Worm (Caenorhabditis elegans): ENCODE results near the gene T01B7.13.
A peak's percentile ranks its signal among the peaks of the same experiment; 100 is the strongest.

Gene T01B7.13

ce11 chrII:8744555-8745448 is 29.6 kb downstream of the T01B7.13 start (continued):
- no peak for TF ChIP-seq nhr-11 (tag; optimal IDR thresholded peaks at IDR 0.05)
- TF ChIP-seq ceh-8 (GFP tag; optimal IDR thresholded peaks at IDR 0.05) = no peak
- TF ChIP-seq irx-1 (tag; optimal IDR thresholded peaks at IDR 0.05) = no peak
- no peak for TF ChIP-seq jun-1 (tag; optimal IDR thresholded peaks at IDR 0.05)
- TF ChIP-seq sptf-1 (tag; optimal IDR thresholded peaks at IDR 0.05) = no peak
- no peak for TF ChIP-seq nhr-76 (tag; optimal IDR thresholded peaks at IDR 0.05)
- TF ChIP-seq nhr-19 (GFP tag; conservative IDR thresholded peaks at IDR 0.05) = peak; percentile 90
- no peak for TF ChIP-seq efl-1 (optimal IDR thresholded peaks at IDR 0.05)
- TF ChIP-seq efl-1 (GFP tag; optimal IDR thresholded peaks at IDR 0.05 in 1 of 2) = peak in 1 of 2 experiments; percentile 91
- no peak for TF ChIP-seq unc-86 (tag; optimal IDR thresholded peaks at IDR 0.05)
- TF ChIP-seq nhr-47 (tag; optimal IDR thresholded peaks at IDR 0.05) = peak; percentile 24
- TF ChIP-seq mdl-1 (tag; optimal IDR thresholded peaks at IDR 0.05) = peak in 1 of 2 experiments; percentile 57
- no peak for TF ChIP-seq nhr-84 (tag; optimal IDR thresholded peaks at IDR 0.05)
- no peak for TF ChIP-seq hlh-4 (tag; optimal IDR thresholded peaks at IDR 0.05)
- TF ChIP-seq lin-39 (tag; optimal IDR thresholded peaks at IDR 0.05) = no peak
- no peak for TF ChIP-seq hlh-17 (GFP tag; optimal IDR thresholded peaks at IDR 0.05; ENCODE audit: borderline replicate concordance)
- no peak for TF ChIP-seq ceh-82 (tag; optimal IDR thresholded peaks at IDR 0.05)
- TF ChIP-seq alr-1 (tag; optimal IDR thresholded peaks at IDR 0.05; ENCODE audit: borderline replicate concordance) = no peak
- no peak for TF ChIP-seq ceh-63 (GFP tag; optimal IDR thresholded peaks at IDR 0.05)
- no peak for TF ChIP-seq lin-15B (tag; optimal IDR thresholded peaks at IDR 0.05)
- 0 out of 2 replicates have a peak, but pooled peaks have one; percentile 24 for TF ChIP-seq grh-1 (GFP tag; IDR thresholded peaks at IDR 0.05)
- TF ChIP-seq snu-23 (GFP tag; optimal IDR thresholded peaks at IDR 0.05) = peak; percentile 19
- no peak for TF ChIP-seq tlp-1 (tag; optimal IDR thresholded peaks at IDR 0.05)
- no peak for TF ChIP-seq dpl-1 (GFP tag; optimal IDR thresholded peaks at IDR 0.05)
- no peak for TF ChIP-seq unc-30 (tag; optimal IDR thresholded peaks at IDR 0.05)
- peak; percentile 50 for TF ChIP-seq rnt-1 (tag; optimal IDR thresholded peaks at IDR 0.05)
- no peak for TF ChIP-seq ets-5 (GFP tag; IDR thresholded peaks at IDR 0.05)
- peak; percentile 33 for TF ChIP-seq ztf-4 (tag; optimal IDR thresholded peaks at IDR 0.05)
- peak; percentile 36 for TF ChIP-seq lin-14 (GFP tag; optimal IDR thresholded peaks at IDR 0.05)
- TF ChIP-seq aha-1 (tag; optimal IDR thresholded peaks at IDR 0.05) = no peak
- peak in 1 of 6 experiments; percentile 59 for TF ChIP-seq elt-3 (tag; optimal IDR thresholded peaks at IDR 0.05)
- no peak for TF ChIP-seq sox-4 (tag; optimal IDR thresholded peaks at IDR 0.05)
- no peak for TF ChIP-seq tbx-2 (tag; optimal IDR thresholded peaks at IDR 0.05)
- no peak for TF ChIP-seq snpc-4 (tag; optimal IDR thresholded peaks at IDR 0.05)
- peak in 1 of 2 experiments; percentile 55 for TF ChIP-seq lin-35 (GFP tag; optimal IDR thresholded peaks at IDR 0.05)
- peak; percentile 31 for TF ChIP-seq lin-13 (GFP tag; optimal IDR thresholded peaks at IDR 0.05)
- TF ChIP-seq nhr-85 (tag) = peak; percentile 79
- TF ChIP-seq skn-1 (tag; optimal IDR thresholded peaks at IDR 0.05) = no peak
- no peak for TF ChIP-seq F16B12.6 (tag; optimal IDR thresholded peaks at IDR 0.05)
- no peak for TF ChIP-seq nhr-237 (tag; optimal IDR thresholded peaks at IDR 0.05)
- TF ChIP-seq vab-15 (tag; optimal IDR thresholded peaks at IDR 0.05) = no peak
- TF ChIP-seq ceh-88 (GFP tag; IDR thresholded peaks at IDR 0.05) = no peak
- TF ChIP-seq nhr-12 (tag; optimal IDR thresholded peaks at IDR 0.05) = no peak
- peak; percentile 31 for TF ChIP-seq aly-2 (tag; optimal IDR thresholded peaks at IDR 0.05)
- TF ChIP-seq xbp-1 (tag; optimal IDR thresholded peaks at IDR 0.05) = no peak
- TF ChIP-seq ztf-11 (tag; optimal IDR thresholded peaks at IDR 0.05) = no peak
- TF ChIP-seq nhr-20 (tag; optimal IDR thresholded peaks at IDR 0.05) = peak; percentile 42
- TF ChIP-seq efl-3 (GFP tag; optimal IDR thresholded peaks at IDR 0.05) = no peak
- TF ChIP-seq hpl-2 (GFP tag; optimal IDR thresholded peaks at IDR 0.05) = no peak
- TF ChIP-seq lir-3 (tag; optimal IDR thresholded peaks at IDR 0.05; ENCODE audit: poor library complexity) = peak; percentile 31
- no peak for TF ChIP-seq unc-62 (GFP tag; optimal IDR thresholded peaks at IDR 0.05)

All from whole organism, L1 larva.